Worm (Caenorhabditis elegans): ENCODE results near the gene scav-4.

scav-4 gene

DNA sequence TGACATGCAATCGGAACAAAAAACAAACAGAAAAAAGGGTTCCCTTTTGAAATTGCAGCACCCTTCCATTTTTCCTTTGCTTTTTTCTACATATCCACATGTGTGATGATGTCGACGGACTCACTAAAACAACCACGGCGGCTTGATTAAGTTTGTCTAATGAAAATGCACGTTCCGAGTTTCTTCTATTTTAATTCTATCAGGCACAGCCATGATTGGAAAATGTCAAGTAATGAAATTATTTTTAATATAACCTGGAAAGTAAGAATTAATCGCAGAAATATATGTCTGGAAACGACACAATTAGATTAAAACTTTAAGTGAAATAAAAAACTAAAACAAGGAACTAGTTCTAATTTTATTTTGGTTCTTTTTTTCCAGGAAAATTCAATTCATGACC, 52.3 kb downstream of the scav-4 start:
- TF ChIP-seq F33H1.4 (GFP tag; IDR thresholded peaks at IDR 0.05) (no peak), ekl-4 (GFP tag; IDR thresholded peaks at IDR 0.05) (no peak), sptf-2 (GFP tag; optimal IDR thresholded peaks at IDR 0.05) (no peak), D2030.7 (GFP tag; IDR thresholded peaks at IDR 0.05) (no peak), efl-1 (GFP tag; optimal IDR thresholded peaks at IDR 0.05) (no peak), ztf-22 (GFP tag; optimal IDR thresholded peaks at IDR 0.05) (no peak), nhr-120 (GFP tag; IDR thresholded peaks at IDR 0.05) (no peak), lin-54 (GFP tag; optimal IDR thresholded peaks at IDR 0.05) (no peak)

ce11 chrX:13034333-13034732, 52.8 kb downstream of the scav-4 start:
- TF ChIP-seq ZK185.1 (tag; optimal IDR thresholded peaks at IDR 0.05; ENCODE audit: poor library complexity, severe bottlenecking), result no peak

Measured in whole organism, young adult.